Worm (Caenorhabditis elegans): ENCODE measurements around the gene ZK546.5.

ce11 chrII:4967636-4968035 is 32.0 kb downstream of the ZK546.5 start:
- TF ChIP-seq ZK546.5 (tag; optimal IDR thresholded peaks at IDR 0.05), result no peak
- no peak for TF ChIP-seq unc-62 (GFP tag; optimal IDR thresholded peaks at IDR 0.05 in 1 of 2)
- no peak for TF ChIP-seq unc-62 (tag; optimal IDR thresholded peaks at IDR 0.05)
- TF ChIP-seq nhr-237 (tag; optimal IDR thresholded peaks at IDR 0.05), result no peak
- TF ChIP-seq fkh-10 (GFP tag; optimal IDR thresholded peaks at IDR 0.05), result no peak
- no peak for TF ChIP-seq Y5F2A.4 (GFP tag; optimal IDR thresholded peaks at IDR 0.05)
- no peak for TF ChIP-seq lsy-2 (tag; optimal IDR thresholded peaks at IDR 0.05)

Measured in whole organism, L4 larva.